Worm (Caenorhabditis elegans) whole organism, early embryonic: ENCODE measurements around the gene F54B11.10.

Source experiments
- ceh-36 ChIP-seq: sonication (generic microtip); optimal IDR thresholded peaks from 2 replicates; lab custom pipeline; 2016; ENCODE audit warnings: missing genetic modification characterization, inconsistent platforms, missing compliant biosample characterization
- sea-1 ChIP-seq: fragments of 200-800 bp; sonication (Bioruptor generic); conservative IDR thresholded peaks from 2 replicates; pipeline ENCODE4 v1.3.6; 2022; ENCODE audit warnings: missing genetic modification characterization, missing compliant biosample characterization

ce11 chrX:13578483-13578882 is 3.4 kb upstream of the F54B11.10 start, which contains the start of gene F54B11.11:
- TF ChIP-seq ceh-36 (tag; lab: Kevin White, UChicago): no peak
- TF ChIP-seq sea-1 (GFP tag; lab: Robert Waterston, UW): no peak
